Worm (Caenorhabditis elegans): ENCODE data around the gene C25F9.12.

- TF ChIP-seq nhr-28 (tag; optimal IDR thresholded peaks at IDR 0.05) (no peak), nhr-11 (tag; optimal IDR thresholded peaks at IDR 0.05) (no peak), fos-1 (tag; optimal IDR thresholded peaks at IDR 0.05) (no peak), daf-12 (tag; optimal IDR thresholded peaks at IDR 0.05) (no peak), ceh-82 (tag; optimal IDR thresholded peaks at IDR 0.05) (no peak), nhr-76 (tag; optimal IDR thresholded peaks at IDR 0.05) (no peak), nhr-12 (tag; optimal IDR thresholded peaks at IDR 0.05) (no peak), snpc-4 (tag; optimal IDR thresholded peaks at IDR 0.05) (no peak), skn-1 (tag; optimal IDR thresholded peaks at IDR 0.05) (no peak)
Observed at ce11 chrV:19436307-19436706, 33.6 kb upstream of the C25F9.12 start, which contains the start of gene C25F9.14.

Data from whole organism, L3 larva.